Worm (Caenorhabditis elegans): Measurements from ENCODE around the gene bgnt-1.2.

The bgnt-1.2 gene

ce11 chrV:2118574-2118973 lies at the start of gene bgnt-1.2:
TSS of gene bgnt-1.2 (minus strand) at chrV:2118674.
- TF ChIP-seq peb-1 (tag; optimal IDR thresholded peaks at IDR 0.05) = no peak
- no peak for TF ChIP-seq sem-4 (tag; optimal IDR thresholded peaks at IDR 0.05)
- no peak for TF ChIP-seq nhr-77 (tag; optimal IDR thresholded peaks at IDR 0.05)
- TF ChIP-seq unc-55 (GFP tag; optimal IDR thresholded peaks at IDR 0.05) = no peak
- no peak for TF ChIP-seq snpc-4 (tag; optimal IDR thresholded peaks at IDR 0.05)
- TF ChIP-seq nhr-6 (tag; optimal IDR thresholded peaks at IDR 0.05) = no peak
- TF ChIP-seq elt-3 (tag; optimal IDR thresholded peaks at IDR 0.05) = no peak
- no peak for TF ChIP-seq skn-1 (tag; optimal IDR thresholded peaks at IDR 0.05)
- TF ChIP-seq sma-9 (GFP tag; optimal IDR thresholded peaks at IDR 0.05) = no peak
- TF ChIP-seq sma-9 (tag; optimal IDR thresholded peaks at IDR 0.05) = no peak
- no peak for TF ChIP-seq mab-5 (tag; optimal IDR thresholded peaks at IDR 0.05)
- no peak for TF ChIP-seq R02D3.7 (tag; optimal IDR thresholded peaks at IDR 0.05)
- no peak for TF ChIP-seq crh-2 (tag; optimal IDR thresholded peaks at IDR 0.05)
- TF ChIP-seq nhr-237 (tag; optimal IDR thresholded peaks at IDR 0.05) = no peak
- no peak for TF ChIP-seq lin-39 (tag; optimal IDR thresholded peaks at IDR 0.05)
- TF ChIP-seq lsy-2 (tag; optimal IDR thresholded peaks at IDR 0.05) = no peak
- no peak for TF ChIP-seq lin-11 (tag; optimal IDR thresholded peaks at IDR 0.05)
- no peak for TF ChIP-seq ztf-1 (GFP tag; conservative IDR thresholded peaks at IDR 0.05)
- TF ChIP-seq sma-3 (GFP tag; optimal IDR thresholded peaks at IDR 0.05) = no peak
- TF ChIP-seq nhr-129 (tag; optimal IDR thresholded peaks at IDR 0.05) = no peak

DNA sequence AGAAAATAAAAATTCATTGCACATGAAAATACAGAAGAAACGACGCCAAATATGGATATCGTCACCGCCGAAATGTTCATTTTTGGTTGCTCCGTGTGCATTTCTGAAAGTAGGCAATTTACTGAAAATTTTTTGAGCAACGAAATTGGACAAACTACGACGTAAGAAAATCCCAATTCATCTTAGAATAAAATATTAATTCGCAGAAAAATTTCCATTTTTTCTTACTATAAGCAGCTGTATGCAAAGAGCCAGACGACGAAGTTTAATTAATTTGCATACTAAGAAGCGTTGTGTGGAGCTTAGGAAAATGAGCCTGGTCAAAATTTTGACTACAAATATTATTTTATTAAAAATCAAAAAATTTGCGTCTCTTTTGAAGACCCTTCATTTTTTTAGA lies 48.2 kb upstream of the bgnt-1.2 start, which contains the start of gene srbc-19:
srbc-19 (minus strand) TSS at position 101 of the 400 bp plus-strand sequence.
- TF ChIP-seq Y55F3AM.14 (GFP tag; optimal IDR thresholded peaks at IDR 0.05) (no peak), nhr-11 (tag; optimal IDR thresholded peaks at IDR 0.05) (no peak), nhr-77 (tag; optimal IDR thresholded peaks at IDR 0.05) (no peak), peb-1 (tag; optimal IDR thresholded peaks at IDR 0.05) (no peak), ztf-11 (tag; optimal IDR thresholded peaks at IDR 0.05) (no peak), ceh-82 (tag; optimal IDR thresholded peaks at IDR 0.05) (no peak), C34F6.9 (tag; optimal IDR thresholded peaks at IDR 0.05) (no peak), blmp-1 (tag; optimal IDR thresholded peaks at IDR 0.05; ENCODE audit: insufficient read depth) (no peak), unc-55 (GFP tag; optimal IDR thresholded peaks at IDR 0.05) (no peak), snpc-4 (tag; optimal IDR thresholded peaks at IDR 0.05) (no peak)

DNA sequence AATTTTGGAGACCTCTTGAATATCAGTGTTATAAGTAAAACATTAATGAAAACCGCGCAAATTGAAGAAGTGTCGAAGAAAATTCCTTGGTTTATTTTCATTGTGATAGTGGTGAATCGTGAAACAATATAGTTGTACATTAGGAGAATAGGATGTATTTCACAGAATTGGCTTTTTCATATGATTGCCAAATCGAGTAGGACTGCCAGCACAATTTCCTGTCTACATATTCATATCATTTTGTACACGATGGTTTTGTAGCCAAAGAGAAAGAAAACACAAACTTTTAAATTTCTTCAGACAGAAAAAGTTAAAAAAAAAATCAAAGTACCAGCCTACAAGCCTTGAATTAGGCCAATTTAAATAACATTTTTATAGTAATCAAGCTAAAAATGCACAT lies 45.3 kb upstream of the bgnt-1.2 start, which contains the start of gene str-255:
str-255 (minus strand) TSS at position 101 of the 400 bp plus-strand sequence.
- no peak for TF ChIP-seq ceh-16 (tag; optimal IDR thresholded peaks at IDR 0.05)
- no peak for TF ChIP-seq mdl-1 (tag; optimal IDR thresholded peaks at IDR 0.05)

DNA sequence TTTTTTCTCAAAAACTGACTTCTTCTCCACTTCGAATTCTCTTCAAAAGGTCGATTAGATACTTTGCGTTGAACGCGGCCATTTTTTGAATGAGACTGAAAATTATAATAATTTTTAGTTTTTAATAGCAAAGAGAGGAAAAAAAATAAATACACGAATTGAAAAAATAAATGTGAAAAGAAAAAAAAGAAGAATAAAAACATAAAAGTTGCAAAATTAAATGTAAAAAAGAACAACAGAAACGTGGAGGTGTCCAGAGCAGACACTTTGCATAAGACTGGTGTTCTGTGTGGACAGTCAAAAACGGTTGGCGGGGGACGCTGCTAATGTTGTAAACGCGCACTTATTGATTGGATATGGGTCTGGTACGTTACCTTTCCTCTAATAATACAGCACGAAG lies 40.9 kb upstream of the bgnt-1.2 start, which contains the start of gene C45H4.14:
C45H4.14 (minus strand) TSS at position 101 of the 400 bp plus-strand sequence.
- TF ChIP-seq nhr-21 (tag; optimal IDR thresholded peaks at IDR 0.05) (no peak), R02D3.7 (tag; optimal IDR thresholded peaks at IDR 0.05) (no peak), sem-4 (tag; optimal IDR thresholded peaks at IDR 0.05) (no peak)

DNA sequence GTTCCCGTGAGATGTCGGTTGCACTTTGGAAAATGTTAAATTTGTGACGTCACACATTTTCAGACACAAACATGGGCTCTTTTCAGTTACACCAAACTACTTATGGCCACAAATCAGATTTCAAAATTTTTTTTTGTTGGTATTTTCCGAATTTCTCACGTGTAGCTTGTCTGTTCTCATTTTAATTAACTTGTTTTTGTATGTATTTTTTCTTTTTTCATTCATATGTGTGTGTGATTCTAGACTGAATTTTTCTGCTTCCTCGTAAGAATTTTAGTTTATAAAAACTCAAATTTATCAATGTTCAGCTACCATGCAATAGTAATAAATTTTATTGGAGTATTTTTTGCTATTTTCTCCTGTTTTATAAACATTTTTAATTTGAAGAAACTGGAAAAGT lies 38.4 kb upstream of the bgnt-1.2 start, which contains the start of gene srbc-22:
srbc-22 (plus strand) TSS at position 301 of the 400 bp plus-strand sequence.
- no peak for TF ChIP-seq snpc-4 (tag; optimal IDR thresholded peaks at IDR 0.05)
- TF ChIP-seq nhr-21 (tag; optimal IDR thresholded peaks at IDR 0.05) = no peak
- no peak for TF ChIP-seq Y55F3AM.14 (GFP tag; optimal IDR thresholded peaks at IDR 0.05)
- no peak for TF ChIP-seq nhr-10 (tag; optimal IDR thresholded peaks at IDR 0.05)
- no peak for TF ChIP-seq sma-3 (GFP tag; optimal IDR thresholded peaks at IDR 0.05)
- TF ChIP-seq nhr-77 (tag; optimal IDR thresholded peaks at IDR 0.05) = no peak

DNA sequence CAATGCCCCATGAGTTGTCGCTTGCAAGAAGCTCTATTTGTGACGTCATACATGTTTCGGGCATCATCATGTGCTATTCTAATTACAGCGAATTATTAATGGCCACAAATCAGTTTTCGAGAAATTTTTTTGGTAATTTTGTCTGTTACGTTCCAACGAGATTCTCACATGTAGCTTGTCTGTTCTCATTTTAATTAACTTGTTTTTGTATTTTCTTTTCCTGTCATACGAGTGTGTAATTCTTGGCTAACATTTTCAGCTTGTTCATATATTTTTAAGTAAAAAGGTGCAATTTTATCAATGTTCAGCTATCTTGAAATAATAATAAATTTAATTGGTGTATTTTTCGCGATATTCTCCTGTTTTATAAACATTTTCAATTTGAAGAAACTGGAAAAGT lies 36.8 kb upstream of the bgnt-1.2 start, which contains the start of gene srbc-21:
srbc-21 (plus strand) TSS at position 301 of the 400 bp plus-strand sequence.
- TF ChIP-seq peb-1 (tag; optimal IDR thresholded peaks at IDR 0.05) (no peak), unc-55 (GFP tag; optimal IDR thresholded peaks at IDR 0.05) (no peak), nhr-23 (tag; optimal IDR thresholded peaks at IDR 0.05) (no peak), aly-2 (tag; optimal IDR thresholded peaks at IDR 0.05) (no peak), egl-27 (tag; optimal IDR thresholded peaks at IDR 0.05) (no peak), skn-1 (tag; optimal IDR thresholded peaks at IDR 0.05) (no peak), sma-9 (GFP tag; optimal IDR thresholded peaks at IDR 0.05) (no peak), sma-9 (tag; optimal IDR thresholded peaks at IDR 0.05) (no peak), elt-1 (tag; optimal IDR thresholded peaks at IDR 0.05) (no peak), nhr-11 (tag; optimal IDR thresholded peaks at IDR 0.05) (no peak), snpc-4 (tag; optimal IDR thresholded peaks at IDR 0.05) (no peak), lin-39 (tag; optimal IDR thresholded peaks at IDR 0.05) (no peak), Y55F3AM.14 (GFP tag; optimal IDR thresholded peaks at IDR 0.05) (no peak), nhr-21 (tag; optimal IDR thresholded peaks at IDR 0.05) (no peak)
